Worm (Caenorhabditis elegans) whole organism, L1 larva: Measurements from ENCODE around the gene oac-30.

Experiments
- C04F5.9 ChIP-seq: sonication (generic microtip); optimal IDR thresholded peaks from 2 replicates; lab custom pipeline; 2016; ENCODE audit warnings: missing genetic modification characterization, missing compliant biosample characterization
- C16A3.4 ChIP-seq: fragments of 150-350 bp; optimal IDR thresholded peaks from 2 replicates; lab custom pipeline; 2014; ENCODE audit warnings: missing biosample characterization, missing genetic modification characterization
- F16B12.6 ChIP-seq: fragments of 150-350 bp; optimal IDR thresholded peaks from 2 replicates; lab custom pipeline; 2014; ENCODE audit warnings: missing biosample characterization, missing genetic modification characterization
- aha-1 ChIP-seq: fragments of 150-350 bp; optimal IDR thresholded peaks from 2 replicates; lab custom pipeline; 2014; ENCODE audit warnings: missing biosample characterization, missing genetic modification characterization
- alr-1 ChIP-seq: fragments of 200-800 bp; sonication (Bioruptor generic); optimal IDR thresholded peaks from 2 replicates; lab custom pipeline; 2018; ENCODE audit warnings: borderline replicate concordance, mild to moderate bottlenecking, missing genetic modification characterization, missing compliant biosample characterization
- ama-1 ChIP-seq: fragments of 150-350 bp; optimal IDR thresholded peaks from 2 replicates; lab custom pipeline; 2014
- blmp-1 ChIP-seq: fragments of 150-350 bp; optimal IDR thresholded peaks from 2 replicates; lab custom pipeline; 2014; ENCODE audit warnings: missing biosample characterization, missing genetic modification characterization
- ceh-8 ChIP-seq: fragments of 200-800 bp; sonication (Bioruptor generic); optimal IDR thresholded peaks from 2 replicates; lab custom pipeline; 2018; ENCODE audit warnings: mild to moderate bottlenecking, missing genetic modification characterization, moderate library complexity, missing compliant biosample characterization
- ceh-90 ChIP-seq: sonication (generic microtip); optimal IDR thresholded peaks from 2 replicates; lab custom pipeline; 2016; ENCODE audit warnings: missing genetic modification characterization, missing compliant biosample characterization
- ces-1 ChIP-seq: fragments of 150-350 bp; optimal IDR thresholded peaks from 2 replicates; lab custom pipeline; 2014; ENCODE audit warnings: missing biosample characterization, missing genetic modification reagents, missing genetic modification characterization
- dsc-1 ChIP-seq: sonication (generic microtip); optimal IDR thresholded peaks from 2 replicates; lab custom pipeline; 2016; ENCODE audit warnings: mild to moderate bottlenecking, missing genetic modification characterization, missing compliant biosample characterization
- efl-1 ChIP-seq, 4 experiments: fragments of 150-350 bp; optimal IDR thresholded peaks in 3 of 4; peaks in 1 of 4; 1 replicate in 1 of 4; 2 replicates in 3 of 4; lab custom pipeline; 2014; ENCODE audit warnings: missing biosample characterization in 2 of 4, missing genetic modification characterization in 2 of 4, missing genetic modification reagents in 2 of 4
- efl-3 ChIP-seq: fragments of 200-800 bp; sonication (Bioruptor generic); optimal IDR thresholded peaks from 2 replicates; lab custom pipeline; 2018; ENCODE audit warnings: mild to moderate bottlenecking, missing genetic modification characterization, missing compliant biosample characterization
- egl-13 ChIP-seq: sonication (generic microtip); optimal IDR thresholded peaks from 2 replicates; lab custom pipeline; 2016; ENCODE audit warnings: missing genotype, missing genetic modification reagents, missing genetic modification characterization, missing compliant biosample characterization
- fkh-10 ChIP-seq: sonication (generic microtip); optimal IDR thresholded peaks from 2 replicates; lab custom pipeline; 2017; ENCODE audit warnings: missing biosample characterization, missing genetic modification reagents, missing genetic modification characterization
- fos-1 ChIP-seq: fragments of 150-350 bp; optimal IDR thresholded peaks from 2 replicates; lab custom pipeline; 2014; ENCODE audit warnings: missing biosample characterization, missing genetic modification characterization
- grh-1 ChIP-seq: fragments of 200-800 bp; sonication (Bioruptor generic); IDR thresholded peaks from 2 replicates; pipeline ENCODE4 v1.3.6; 2022; ENCODE audit warnings: missing genetic modification reagents, missing genetic modification characterization, missing compliant biosample characterization
- hpl-2 ChIP-seq: fragments of 150-350 bp; optimal IDR thresholded peaks from 2 replicates; lab custom pipeline; 2014; ENCODE audit warnings: missing biosample characterization, missing genetic modification reagents, missing genetic modification characterization
- isw-1 ChIP-seq: fragments of 200-800 bp; sonication (Bioruptor generic); IDR thresholded peaks from 2 replicates; pipeline ENCODE4 v1.3.6; 2022; ENCODE audit warnings: missing genetic modification characterization, missing compliant biosample characterization
- jun-1 ChIP-seq: fragments of 150-350 bp; optimal IDR thresholded peaks from 2 replicates; lab custom pipeline; 2014; ENCODE audit warnings: missing biosample characterization, missing genetic modification reagents, missing genetic modification characterization
- lin-13 ChIP-seq: fragments of 150-350 bp; optimal IDR thresholded peaks from 2 replicates; lab custom pipeline; 2014; ENCODE audit warnings: missing biosample characterization, missing genetic modification reagents, missing genetic modification characterization
- lin-15B ChIP-seq: fragments of 150-350 bp; sonication (generic microtip); optimal IDR thresholded peaks from 3 replicates; lab custom pipeline; 2014; ENCODE audit warnings: missing biosample characterization, missing genetic modification characterization
- lin-35 ChIP-seq, 2 experiments: fragments of 150-350 bp; optimal IDR thresholded peaks; 2 replicates each; lab custom pipeline; 2014; ENCODE audit warnings: missing biosample characterization in 2 of 2, missing genetic modification characterization in 2 of 2, missing genetic modification reagents in 2 of 2
- mab-9 ChIP-seq: fragments of 200-800 bp; sonication (Bioruptor generic); IDR thresholded peaks from 2 replicates; pipeline ENCODE4 v1.3.6; 2022; ENCODE audit warnings: missing genetic modification reagents, missing genetic modification characterization, missing compliant biosample characterization
- mdl-1 ChIP-seq, 2 experiments: fragments of 150-350 bp; optimal IDR thresholded peaks; 2 replicates each; lab custom pipeline; 2014 to 2017; ENCODE audit warnings: missing biosample characterization in 2 of 2, missing genetic modification characterization in 2 of 2, inconsistent platforms in 1 of 2
- mef-2 ChIP-seq: fragments of 150-350 bp; optimal IDR thresholded peaks from 2 replicates; lab custom pipeline; 2014; ENCODE audit warnings: missing biosample characterization, missing genetic modification characterization
- mep-1 ChIP-seq: fragments of 150-350 bp; optimal IDR thresholded peaks from 2 replicates; lab custom pipeline; 2014; ENCODE audit warnings: missing biosample characterization, missing genetic modification characterization
- nhr-11 ChIP-seq: fragments of 150-350 bp; optimal IDR thresholded peaks from 2 replicates; lab custom pipeline; 2014; ENCODE audit warnings: missing biosample characterization, missing genetic modification characterization
- nhr-12 ChIP-seq: sonication (generic microtip); optimal IDR thresholded peaks from 2 replicates; lab custom pipeline; 2017; ENCODE audit warnings: missing biosample characterization, missing genetic modification characterization
- nhr-20 ChIP-seq: sonication (generic microtip); optimal IDR thresholded peaks from 2 replicates; lab custom pipeline; 2016; ENCODE audit warnings: mild to moderate bottlenecking, missing genetic modification characterization, missing compliant biosample characterization
- nhr-28 ChIP-seq: fragments of 150-350 bp; optimal IDR thresholded peaks from 2 replicates; lab custom pipeline; 2014; ENCODE audit warnings: missing biosample characterization, missing genetic modification characterization
- nhr-71 ChIP-seq: sonication (generic microtip); optimal IDR thresholded peaks from 2 replicates; lab custom pipeline; 2016; ENCODE audit warnings: mild to moderate bottlenecking, missing genetic modification characterization, moderate library complexity, missing compliant biosample characterization
- nhr-76 ChIP-seq: sonication (generic microtip); optimal IDR thresholded peaks from 2 replicates; lab custom pipeline; 2017; ENCODE audit warnings: missing biosample characterization, missing genetic modification characterization
- nhr-85 ChIP-seq: sonication (generic microtip); peaks from one replicate; lab custom pipeline; 2016; ENCODE audit warnings: missing genetic modification characterization, inconsistent platforms, missing compliant biosample characterization
- nhr-90 ChIP-seq: sonication (generic microtip); optimal IDR thresholded peaks from 2 replicates; lab custom pipeline; 2016; ENCODE audit warnings: mild to moderate bottlenecking, missing genetic modification characterization, missing compliant biosample characterization; ENCODE audit not compliant: poor library complexity
- pag-3 ChIP-seq: sonication (generic microtip); optimal IDR thresholded peaks from 2 replicates; lab custom pipeline; 2017; ENCODE audit warnings: missing genetic modification characterization, mild to moderate bottlenecking, missing compliant biosample characterization, antibody characterized with exemption, borderline replicate concordance; ENCODE audit not compliant: insufficient read depth
- pax-3 ChIP-seq: fragments of 200-800 bp; sonication (Bioruptor generic); optimal IDR thresholded peaks from 2 replicates; lab custom pipeline; 2018; ENCODE audit warnings: mild to moderate bottlenecking, missing genetic modification characterization, moderate library complexity, missing compliant biosample characterization
- pqm-1 ChIP-seq: sonication (generic microtip); optimal IDR thresholded peaks from 3 replicates; lab custom pipeline; 2017; ENCODE audit warnings: missing biosample characterization, missing genetic modification characterization
- skn-1 ChIP-seq: fragments of 150-350 bp; optimal IDR thresholded peaks from 2 replicates; lab custom pipeline; 2014; ENCODE audit warnings: missing biosample characterization, missing genetic modification characterization
- snpc-4 ChIP-seq: fragments of 150-350 bp; optimal IDR thresholded peaks from 2 replicates; lab custom pipeline; 2014; ENCODE audit warnings: missing biosample characterization, missing genetic modification characterization
- snu-23 ChIP-seq: sonication (generic microtip); optimal IDR thresholded peaks from 2 replicates; lab custom pipeline; 2016; ENCODE audit warnings: missing genetic modification characterization, missing compliant biosample characterization
- sox-4 ChIP-seq: sonication (generic microtip); optimal IDR thresholded peaks from 2 replicates; lab custom pipeline; 2016; ENCODE audit warnings: missing genetic modification characterization, missing compliant biosample characterization
- sup-37 ChIP-seq: fragments of 200-800 bp; sonication (Bioruptor generic); optimal IDR thresholded peaks from 2 replicates; lab custom pipeline; 2018; ENCODE audit warnings: mild to moderate bottlenecking, missing genetic modification characterization, missing compliant biosample characterization
- swsn-7 ChIP-seq: sonication (generic microtip); optimal IDR thresholded peaks from 2 replicates; lab custom pipeline; 2016; ENCODE audit warnings: missing genetic modification characterization, missing compliant biosample characterization
- tbx-2 ChIP-seq: sonication (generic microtip); optimal IDR thresholded peaks from 2 replicates; lab custom pipeline; 2016; ENCODE audit warnings: missing genetic modification characterization, missing compliant biosample characterization
- tlp-1 ChIP-seq: fragments of 150-350 bp; optimal IDR thresholded peaks from 2 replicates; lab custom pipeline; 2014; ENCODE audit warnings: missing biosample characterization, missing genetic modification characterization
- unc-130 ChIP-seq: fragments of 150-350 bp; optimal IDR thresholded peaks from 2 replicates; lab custom pipeline; 2017; ENCODE audit warnings: missing biosample characterization, missing genetic modification characterization, inconsistent platforms
- unc-30 ChIP-seq: sonication (generic microtip); optimal IDR thresholded peaks from 2 replicates; lab custom pipeline; 2017; ENCODE audit warnings: missing biosample characterization, missing genetic modification characterization
- unc-62 ChIP-seq: fragments of 150-350 bp; optimal IDR thresholded peaks from 2 replicates; lab custom pipeline; 2014; ENCODE audit warnings: missing biosample characterization, missing genetic modification reagents, missing genetic modification characterization
- unc-86 ChIP-seq: sonication (generic microtip); optimal IDR thresholded peaks from 2 replicates; lab custom pipeline; 2016; ENCODE audit warnings: missing genetic modification characterization, missing compliant biosample characterization
- unc-98 ChIP-seq: fragments of 200-800 bp; sonication (Bioruptor generic); IDR thresholded peaks from 2 replicates; pipeline ENCODE4 v1.3.6; 2022; ENCODE audit warnings: missing genetic modification characterization, missing compliant biosample characterization
- vab-15 ChIP-seq: sonication (generic microtip); optimal IDR thresholded peaks from 2 replicates; lab custom pipeline; 2017; ENCODE audit warnings: missing genotype, mild to moderate bottlenecking, missing genetic modification characterization, missing compliant biosample characterization
- zip-4 ChIP-seq: fragments of 200-800 bp; sonication (Bioruptor generic); optimal IDR thresholded peaks from 2 replicates; lab custom pipeline; 2018; ENCODE audit warnings: mild to moderate bottlenecking, missing genetic modification characterization, moderate library complexity, missing compliant biosample characterization
- ztf-4 ChIP-seq: fragments of 150-350 bp; optimal IDR thresholded peaks from 2 replicates; lab custom pipeline; 2014; ENCODE audit warnings: missing biosample characterization, missing genetic modification characterization

oac-30 gene

ce11 chrII:1246855-1247259 is 19.8 kb downstream of the oac-30 start:
- no peak for TF ChIP-seq nhr-76
- peak; percentile 91 for TF ChIP-seq ztf-4
- TF ChIP-seq lin-35 (GFP tag; optimal IDR thresholded peaks at IDR 0.05; lab: Kevin White, UChicago), result peak; percentile 54 to 55
- no peak for TF ChIP-seq lin-15B (tag; lab: Kevin White, UChicago)
- TF ChIP-seq nhr-28 (tag; lab: Kevin White, UChicago), result no peak
- peak; percentile 80 for TF ChIP-seq nhr-90 (tag; lab: Kevin White, UChicago)
- peak; percentile 84 for TF ChIP-seq nhr-71
- TF ChIP-seq fos-1 (tag; lab: Kevin White, UChicago), result peak; percentile 29
- TF ChIP-seq C16A3.4 (tag; lab: Kevin White, UChicago), result no peak
- no peak for TF ChIP-seq unc-62 (GFP tag; lab: Kevin White, UChicago)
- TF ChIP-seq lin-13 (GFP tag; lab: Kevin White, UChicago), result no peak
- peak in 1 of 2 experiments; percentile 74 for TF ChIP-seq mdl-1 (tag; optimal IDR thresholded peaks at IDR 0.05; lab: Kevin White, UChicago)
- TF ChIP-seq snpc-4, result no peak
- TF ChIP-seq unc-30 (tag; lab: Kevin White, UChicago), result no peak
- no peak for TF ChIP-seq nhr-11 (tag; lab: Kevin White, UChicago)
- TF ChIP-seq jun-1 (tag; lab: Kevin White, UChicago), result peak; percentile 83
- TF ChIP-seq dsc-1 (tag; lab: Kevin White, UChicago), result peak; percentile 30
- TF ChIP-seq unc-130 (tag; lab: Kevin White, UChicago), result no peak
- peak; percentile 94 for TF ChIP-seq nhr-85
- TF ChIP-seq swsn-7, result peak; percentile 69
- no peak for TF ChIP-seq hpl-2
- no peak for TF ChIP-seq mab-9 (GFP tag; lab: Robert Waterston, UW)
- TF ChIP-seq tlp-1, result no peak
- no peak for TF ChIP-seq unc-98
- peak; percentile 77 for TF ChIP-seq nhr-20 (tag; lab: Kevin White, UChicago)
- peak; percentile 29 for TF ChIP-seq sox-4 (tag; lab: Kevin White, UChicago)
- TF ChIP-seq efl-3 (GFP tag; lab: Kevin White, UChicago), result no peak
- no peak for TF ChIP-seq mef-2
- TF ChIP-seq grh-1 (GFP tag; lab: Robert Waterston, UW), result peak; percentile 77
- TF ChIP-seq alr-1 (tag; lab: Kevin White, UChicago), result no peak
- no peak for TF ChIP-seq ceh-90 (tag; lab: Kevin White, UChicago)
- TF ChIP-seq egl-13, result peak; percentile 45
- TF ChIP-seq pqm-1, result no peak
- peak; percentile 56 to 78 for TF ChIP-seq efl-1 (optimal IDR thresholded peaks at IDR 0.05; lab: Kevin White, UChicago)
- TF ChIP-seq efl-1 (GFP tag; optimal IDR thresholded peaks at IDR 0.05 in 1 of 2; lab: Kevin White, UChicago), result peak in 1 of 2 experiments; percentile 28
- TF ChIP-seq fkh-10 (GFP tag; lab: Kevin White, UChicago), result peak; percentile 46
- peak; percentile 55 for TF ChIP-seq skn-1 (tag; lab: Kevin White, UChicago)
- no peak for TF ChIP-seq ama-1 (lab: Kevin White, UChicago)
- TF ChIP-seq unc-86 (tag; lab: Kevin White, UChicago), result peak; percentile 70
- peak; percentile 57 for TF ChIP-seq mep-1
- TF ChIP-seq aha-1 (tag; lab: Kevin White, UChicago), result no peak
- no peak for TF ChIP-seq ces-1 (GFP tag; lab: Kevin White, UChicago)
- TF ChIP-seq ceh-8 (GFP tag; lab: Kevin White, UChicago), result peak; percentile 38
- TF ChIP-seq C04F5.9 (tag; lab: Kevin White, UChicago), result peak; percentile 34
- TF ChIP-seq zip-4 (GFP tag; lab: Kevin White, UChicago), result no peak
- no peak for TF ChIP-seq vab-15 (tag; lab: Kevin White, UChicago)
- no peak for TF ChIP-seq nhr-12 (tag; lab: Kevin White, UChicago)
- TF ChIP-seq blmp-1 (tag; lab: Kevin White, UChicago), result peak; percentile 85
- TF ChIP-seq isw-1, result peak; percentile 44
- TF ChIP-seq pag-3 (tag; lab: Kevin White, UChicago), result no peak
- TF ChIP-seq tbx-2 (tag; lab: Kevin White, UChicago), result peak; percentile 79
- peak; percentile 73 for TF ChIP-seq snu-23 (GFP tag; lab: Kevin White, UChicago)
- peak; percentile 11 for TF ChIP-seq sup-37 (GFP tag; lab: Kevin White, UChicago)
- no peak for TF ChIP-seq F16B12.6 (tag; lab: Kevin White, UChicago)
- peak; percentile 50 for TF ChIP-seq pax-3 (tag; lab: Kevin White, UChicago)
